Worm (Caenorhabditis elegans) whole organism, L3 larva: Measurements from ENCODE around the gene col-131.
A peak's percentile ranks its signal among the peaks of the same experiment; 100 is the strongest.

Experiments
- R02D3.7 ChIP-seq: fragments of 150-350 bp; optimal IDR thresholded peaks from 2 replicates; lab custom pipeline; 2014; ENCODE audit warnings: missing biosample characterization, missing genetic modification characterization
- ZK546.5 ChIP-seq: sonication (generic microtip); optimal IDR thresholded peaks from 2 replicates; lab custom pipeline; 2017; ENCODE audit warnings: missing biosample characterization, missing genetic modification characterization
- aly-2 ChIP-seq: fragments of 150-350 bp; optimal IDR thresholded peaks from 2 replicates; lab custom pipeline; 2014; ENCODE audit warnings: missing biosample characterization, missing genetic modification characterization
- ama-1 ChIP-seq: fragments of 150-350 bp; optimal IDR thresholded peaks from 2 replicates; lab custom pipeline; 2018
- ceh-16 ChIP-seq: sonication (generic microtip); optimal IDR thresholded peaks from 2 replicates; lab custom pipeline; 2017; ENCODE audit warnings: missing biosample characterization, missing genetic modification characterization
- ceh-28 ChIP-seq: fragments of 150-350 bp; optimal IDR thresholded peaks from 2 replicates; lab custom pipeline; 2014; ENCODE audit warnings: missing biosample characterization, missing genetic modification reagents, missing genetic modification characterization
- ceh-82 ChIP-seq: fragments of 150-350 bp; optimal IDR thresholded peaks from 2 replicates; lab custom pipeline; 2014; ENCODE audit warnings: missing biosample characterization, missing genetic modification characterization
- ceh-9 ChIP-seq: sonication (generic microtip); optimal IDR thresholded peaks from 2 replicates; lab custom pipeline; 2018; ENCODE audit warnings: missing biosample characterization, missing genetic modification characterization
- egl-27 ChIP-seq: sonication (generic microtip); optimal IDR thresholded peaks from 4 replicates; lab custom pipeline; 2017; ENCODE audit warnings: missing biosample characterization, missing genetic modification reagents, missing genetic modification characterization
- egl-5 ChIP-seq: fragments of 150-350 bp; optimal IDR thresholded peaks from 2 replicates; lab custom pipeline; 2017; ENCODE audit warnings: missing biosample characterization, missing genetic modification reagents, missing genetic modification characterization, inconsistent platforms
- elt-1 ChIP-seq: fragments of 150-350 bp; optimal IDR thresholded peaks from 2 replicates; lab custom pipeline; 2014; ENCODE audit warnings: missing biosample characterization, missing genetic modification characterization
- elt-2 ChIP-seq: sonication (generic microtip); optimal IDR thresholded peaks from 2 replicates; lab custom pipeline; 2016; ENCODE audit warnings: missing genetic modification reagents, mild to moderate bottlenecking, missing genetic modification characterization, missing compliant biosample characterization
- elt-3 ChIP-seq, 3 experiments: fragments of 150-350 bp in 1 of 3; sonication (generic microtip) in 2 of 3; optimal IDR thresholded peaks; 2 replicates in 2 of 3; 4 replicates in 1 of 3; lab custom pipeline; 2014 to 2017; ENCODE audit warnings: missing biosample characterization in 3 of 3, missing genetic modification characterization in 3 of 3
- eor-1 ChIP-seq, 2 experiments: fragments of 150-350 bp; optimal IDR thresholded peaks; 2 replicates each; lab custom pipeline; 2014 to 2018; ENCODE audit warnings: missing biosample characterization in 2 of 2, missing genetic modification characterization in 2 of 2
- fkh-2 ChIP-seq: fragments of 150-350 bp; optimal IDR thresholded peaks from 2 replicates; lab custom pipeline; 2014; ENCODE audit warnings: missing biosample characterization, missing genetic modification reagents, missing genetic modification characterization
- fos-1 ChIP-seq: fragments of 150-350 bp; optimal IDR thresholded peaks from 2 replicates; lab custom pipeline; 2014; ENCODE audit warnings: missing biosample characterization, missing genetic modification characterization
- jun-1 ChIP-seq: fragments of 150-350 bp; optimal IDR thresholded peaks from 2 replicates; lab custom pipeline; 2014; ENCODE audit warnings: missing biosample characterization, missing genetic modification reagents, missing genetic modification characterization
- lin-15B ChIP-seq: fragments of 150-350 bp; optimal IDR thresholded peaks from 2 replicates; lab custom pipeline; 2014; ENCODE audit warnings: missing biosample characterization, missing genetic modification characterization
- lin-39 ChIP-seq: fragments of 150-350 bp; optimal IDR thresholded peaks from 2 replicates; lab custom pipeline; 2018; ENCODE audit warnings: missing biosample characterization, missing genetic modification reagents, missing genetic modification characterization
- lsy-12 ChIP-seq: sonication (generic microtip); optimal IDR thresholded peaks from 2 replicates; lab custom pipeline; 2016; ENCODE audit warnings: mild to moderate bottlenecking, missing genetic modification characterization, missing compliant biosample characterization
- mdl-1 ChIP-seq: fragments of 150-350 bp; optimal IDR thresholded peaks from 2 replicates; lab custom pipeline; 2014; ENCODE audit warnings: missing biosample characterization, missing genetic modification characterization
- mml-1 ChIP-seq: fragments of 150-350 bp; sonication (generic microtip); optimal IDR thresholded peaks from 3 replicates; lab custom pipeline; 2014; ENCODE audit warnings: missing biosample characterization, missing genetic modification characterization
- nfya-1 ChIP-seq: sonication (generic microtip); optimal IDR thresholded peaks from 2 replicates; lab custom pipeline; 2017; ENCODE audit warnings: missing genetic modification characterization, mild to moderate bottlenecking, missing compliant biosample characterization, antibody characterized with exemption, moderate library complexity; ENCODE audit not compliant: insufficient read depth
- nhr-11 ChIP-seq: fragments of 150-350 bp; optimal IDR thresholded peaks from 2 replicates; lab custom pipeline; 2014; ENCODE audit warnings: missing biosample characterization, missing genetic modification characterization
- nhr-23 ChIP-seq: fragments of 150-350 bp; optimal IDR thresholded peaks from 2 replicates; lab custom pipeline; 2014; ENCODE audit warnings: missing biosample characterization, missing genetic modification reagents, missing genetic modification characterization
- nhr-237 ChIP-seq: fragments of 150-350 bp; optimal IDR thresholded peaks from 2 replicates; lab custom pipeline; 2014; ENCODE audit warnings: missing biosample characterization, missing genetic modification characterization
- nhr-25 ChIP-seq: sonication (generic microtip); optimal IDR thresholded peaks from 2 replicates; lab custom pipeline; 2017; ENCODE audit warnings: missing biosample characterization, missing genetic modification characterization
- nhr-28 ChIP-seq: fragments of 150-350 bp; optimal IDR thresholded peaks from 2 replicates; lab custom pipeline; 2014; ENCODE audit warnings: missing biosample characterization, missing genetic modification characterization
- nhr-43 ChIP-seq: sonication (generic microtip); optimal IDR thresholded peaks from 2 replicates; lab custom pipeline; 2016; ENCODE audit warnings: mild to moderate bottlenecking, missing genetic modification characterization, missing compliant biosample characterization; ENCODE audit not compliant: poor library complexity, severe bottlenecking
- nhr-67 ChIP-seq: fragments of 150-350 bp; optimal IDR thresholded peaks from 2 replicates; lab custom pipeline; 2014; ENCODE audit warnings: missing biosample characterization, missing genetic modification characterization
- nhr-76 ChIP-seq: fragments of 150-350 bp; sonication (generic microtip); optimal IDR thresholded peaks from 5 replicates; lab custom pipeline; 2014; ENCODE audit warnings: missing biosample characterization, missing genetic modification characterization
- nhr-77 ChIP-seq: fragments of 150-350 bp; optimal IDR thresholded peaks from 2 replicates; lab custom pipeline; 2014; ENCODE audit warnings: missing biosample characterization, missing genetic modification characterization
- pha-4 ChIP-seq: fragments of 150-350 bp; optimal IDR thresholded peaks from 2 replicates; lab custom pipeline; 2014; ENCODE audit warnings: missing biosample characterization, missing genetic modification reagents, missing genetic modification characterization
- pqm-1 ChIP-seq: fragments of 150-350 bp; optimal IDR thresholded peaks from 2 replicates; lab custom pipeline; 2017; ENCODE audit warnings: missing biosample characterization, missing genetic modification characterization, inconsistent platforms
- sea-2 ChIP-seq: fragments of 150-350 bp; sonication (generic microtip); optimal IDR thresholded peaks from 4 replicates; lab custom pipeline; 2014; ENCODE audit warnings: missing biosample characterization, missing genetic modification reagents, missing genetic modification characterization
- skn-1 ChIP-seq: fragments of 150-350 bp; optimal IDR thresholded peaks from 2 replicates; lab custom pipeline; 2014; ENCODE audit warnings: missing biosample characterization, missing genetic modification characterization
- snpc-4 ChIP-seq: fragments of 150-350 bp; optimal IDR thresholded peaks from 2 replicates; lab custom pipeline; 2014; ENCODE audit warnings: missing biosample characterization, missing genetic modification characterization
- tbx-2 ChIP-seq: sonication (generic microtip); optimal IDR thresholded peaks from 2 replicates; lab custom pipeline; 2016; ENCODE audit warnings: mild to moderate bottlenecking, missing genetic modification characterization, missing compliant biosample characterization
- unc-39 ChIP-seq: sonication (generic microtip); optimal IDR thresholded peaks from 4 replicates; lab custom pipeline; 2017; ENCODE audit warnings: missing biosample characterization, missing genetic modification characterization
- unc-62 ChIP-seq: fragments of 150-350 bp; sonication (generic microtip); optimal IDR thresholded peaks from 4 replicates; lab custom pipeline; 2014; ENCODE audit warnings: missing biosample characterization, missing genetic modification reagents, missing genetic modification characterization
- zag-1 ChIP-seq: fragments of 150-350 bp; optimal IDR thresholded peaks from 2 replicates; lab custom pipeline; 2014; ENCODE audit warnings: missing biosample characterization, missing genetic modification characterization
- ztf-11 ChIP-seq: fragments of 150-350 bp; optimal IDR thresholded peaks from 2 replicates; lab custom pipeline; 2014; ENCODE audit warnings: missing biosample characterization, missing genetic modification characterization
- ztf-4 ChIP-seq: fragments of 150-350 bp; optimal IDR thresholded peaks from 2 replicates; lab custom pipeline; 2014; ENCODE audit warnings: missing biosample characterization, missing genetic modification characterization

The col-131 gene

DNA sequence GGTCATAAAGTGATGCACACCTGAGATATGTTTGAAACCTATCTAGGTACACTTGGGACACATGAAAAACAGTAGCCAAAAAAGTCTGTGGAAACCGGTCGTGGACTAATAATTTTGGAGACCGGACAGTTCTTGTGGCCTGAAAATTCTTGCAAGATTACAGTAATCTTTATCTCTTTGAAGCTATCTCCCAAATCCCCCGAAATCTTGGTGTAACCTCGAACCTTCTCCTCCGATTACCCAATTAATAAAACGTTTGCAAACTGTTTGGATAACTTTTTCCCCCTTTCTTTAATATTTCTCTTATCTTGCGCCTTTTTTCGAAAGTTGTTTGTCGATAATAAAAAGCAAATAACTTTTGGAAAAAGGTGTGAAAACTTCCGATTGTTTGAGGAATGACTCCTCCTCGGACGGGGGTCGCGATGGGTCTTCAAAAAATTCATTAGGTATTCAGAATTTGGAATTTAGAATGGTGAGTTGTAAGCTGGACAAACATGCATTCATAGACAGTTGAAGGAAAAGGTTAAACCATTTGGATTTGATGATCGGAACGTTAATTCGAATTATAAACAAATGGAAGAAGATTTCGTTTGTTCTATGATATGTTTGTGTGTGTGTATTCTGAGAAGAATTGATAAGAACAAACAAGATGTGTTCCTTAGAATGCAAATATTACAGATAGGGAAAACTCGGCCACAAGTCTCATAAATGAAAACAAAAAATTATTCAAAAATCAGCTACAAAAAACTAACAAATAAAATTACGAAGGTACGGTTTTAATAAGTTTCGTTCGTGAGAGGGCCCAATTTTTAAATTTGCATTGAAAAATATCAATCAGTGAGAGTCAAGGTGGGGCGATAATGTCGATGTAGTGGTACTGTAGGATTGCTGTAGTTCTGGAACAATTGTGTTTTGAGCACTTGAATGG lies 16.0 kb upstream of the col-131 start:
- TF ChIP-seq lin-15B (tag; lab: Kevin White, UChicago) (no peak), skn-1 (tag; lab: Kevin White, UChicago) (no peak), pqm-1 (tag; lab: Kevin White, UChicago) (no peak), ztf-11 (tag; lab: Kevin White, UChicago) (no peak), ceh-9 (tag; lab: Kevin White, UChicago) (no peak), snpc-4 (tag; lab: Kevin White, UChicago) (no peak), elt-1 (no peak), unc-62 (GFP tag; lab: Kevin White, UChicago) (no peak), lin-39 (tag; lab: Kevin White, UChicago) (no peak), ceh-82 (tag; lab: Kevin White, UChicago) (no peak), mml-1 (tag; lab: Kevin White, UChicago) (no peak), aly-2 (no peak), ceh-28 (tag; lab: Kevin White, UChicago) (no peak), nhr-43 (tag; lab: Kevin White, UChicago) (peak; percentile 82), jun-1 (tag; lab: Kevin White, UChicago) (no peak), nhr-11 (tag; lab: Kevin White, UChicago) (no peak), tbx-2 (no peak), sea-2 (GFP tag; lab: Kevin White, UChicago) (no peak), nhr-25 (tag; lab: Kevin White, UChicago) (peak; percentile 3), fos-1 (tag; lab: Kevin White, UChicago) (no peak), lsy-12 (peak; percentile 45), ZK546.5 (tag; lab: Kevin White, UChicago) (no peak), nhr-67 (tag; lab: Kevin White, UChicago) (no peak), ztf-4 (tag; lab: Kevin White, UChicago) (peak; percentile 55), R02D3.7 (no peak), nfya-1 (tag; lab: Kevin White, UChicago) (no peak), egl-27 (no peak), egl-5 (tag; lab: Kevin White, UChicago) (no peak), ceh-16 (tag; lab: Kevin White, UChicago) (no peak), ama-1 (peak; percentile 86), nhr-237 (tag; lab: Kevin White, UChicago) (no peak), pha-4 (tag; lab: Kevin White, UChicago) (peak; percentile 24), mdl-1 (tag; lab: Kevin White, UChicago) (no peak), elt-3 (tag; optimal IDR thresholded peaks at IDR 0.05; lab: Kevin White, UChicago) (peak in 1 of 3 experiments; percentile 38), unc-39 (tag; lab: Kevin White, UChicago) (no peak), nhr-77 (no peak), elt-2 (tag; lab: Kevin White, UChicago) (no peak), fkh-2 (tag; lab: Kevin White, UChicago) (no peak), nhr-76 (tag; lab: Kevin White, UChicago) (no peak), nhr-28 (tag; lab: Kevin White, UChicago) (no peak), zag-1 (no peak), eor-1 (tag; optimal IDR thresholded peaks at IDR 0.05; lab: Kevin White, UChicago) (no peak)

DNA sequence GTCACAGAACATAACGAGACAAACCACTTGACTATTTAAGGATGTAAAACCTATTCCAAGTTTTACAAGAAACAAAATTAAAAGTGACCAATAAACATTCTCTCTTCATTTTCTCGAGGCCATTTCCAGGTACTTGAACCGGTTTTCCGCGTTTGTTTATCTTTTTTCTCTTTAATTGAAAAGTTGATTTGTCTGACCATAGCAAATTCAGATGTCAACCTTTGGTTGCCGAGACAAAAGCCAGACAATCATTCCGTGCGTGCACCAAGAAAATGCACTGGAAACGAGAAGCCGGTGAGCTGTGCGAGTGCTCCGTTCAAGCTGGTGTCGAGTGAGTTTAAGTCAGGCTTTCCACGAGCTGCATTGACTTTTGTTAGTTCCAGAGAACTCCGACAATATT lies 15.0 kb upstream of the col-131 start:
- no peak for TF ChIP-seq zag-1
- TF ChIP-seq nhr-23 (tag; lab: Kevin White, UChicago), result peak; percentile 6
- TF ChIP-seq egl-27, result no peak
- no peak for TF ChIP-seq tbx-2
- TF ChIP-seq ama-1, result peak; percentile 61
- TF ChIP-seq nhr-25 (tag; lab: Kevin White, UChicago), result peak; percentile 38
